Fruit fly (Drosophila melanogaster) whole organism, adult: ENCODE data around the gene CG32236.

ENCODE experiments used
- CG11617 ChIP-seq: fragments of 200-800 bp; sonication (Bioruptor generic); optimal IDR thresholded peaks from 2 replicates; lab custom pipeline; 2017; ENCODE audit warnings: mild to moderate bottlenecking, missing biosample characterization, missing genetic modification reagents, missing genetic modification characterization
- CG12768 ChIP-seq: fragments of 200-800 bp; sonication (Bioruptor generic); optimal IDR thresholded peaks from 2 replicates; lab custom pipeline; 2017; ENCODE audit warnings: missing biosample characterization, missing genetic modification characterization, mild to moderate bottlenecking, moderate library complexity, missing genetic modification reagents
- CG14711 ChIP-seq: fragments of 200-800 bp; sonication (Bioruptor generic); optimal IDR thresholded peaks from 2 replicates; lab custom pipeline; 2018; ENCODE audit warnings: missing biosample characterization, mild to moderate bottlenecking, missing genetic modification characterization, moderate library complexity
- CG33017 ChIP-seq: fragments of 200-800 bp; sonication (Bioruptor generic); optimal IDR thresholded peaks from 2 replicates; lab custom pipeline; 2018; ENCODE audit warnings: missing biosample characterization, mild to moderate bottlenecking, missing genetic modification characterization, moderate library complexity
- CG5204 ChIP-seq: fragments of 200-800 bp; sonication (Bioruptor generic); optimal IDR thresholded peaks from 2 replicates; lab custom pipeline; 2016; ENCODE audit warnings: missing biosample characterization, missing genetic modification characterization
- CG7045 ChIP-seq: fragments of 200-800 bp; sonication (Bioruptor generic); optimal IDR thresholded peaks from 2 replicates; lab custom pipeline; 2017; ENCODE audit warnings: missing biosample characterization, mild to moderate bottlenecking, missing genetic modification characterization
- Clk ChIP-seq: fragments of 200-800 bp; sonication (Bioruptor generic); optimal IDR thresholded peaks from 2 replicates; lab custom pipeline; 2017; ENCODE audit warnings: missing biosample characterization, missing genetic modification characterization
- cic ChIP-seq: fragments of 200-800 bp; sonication (Bioruptor generic); optimal IDR thresholded peaks from 2 replicates; lab custom pipeline; 2017; ENCODE audit warnings: missing biosample characterization, mild to moderate bottlenecking, missing genetic modification characterization, moderate library complexity
- cnc ChIP-seq, 2 experiments: fragments of >200 bp; optimal IDR thresholded peaks; 2 replicates each; lab custom pipeline; 2017
- tj ChIP-seq: fragments of 200-800 bp; sonication (Bioruptor generic); optimal IDR thresholded peaks from 3 replicates; lab custom pipeline; 2017; ENCODE audit warnings: missing biosample characterization, mild to moderate bottlenecking, missing genetic modification characterization, moderate library complexity

DNA sequence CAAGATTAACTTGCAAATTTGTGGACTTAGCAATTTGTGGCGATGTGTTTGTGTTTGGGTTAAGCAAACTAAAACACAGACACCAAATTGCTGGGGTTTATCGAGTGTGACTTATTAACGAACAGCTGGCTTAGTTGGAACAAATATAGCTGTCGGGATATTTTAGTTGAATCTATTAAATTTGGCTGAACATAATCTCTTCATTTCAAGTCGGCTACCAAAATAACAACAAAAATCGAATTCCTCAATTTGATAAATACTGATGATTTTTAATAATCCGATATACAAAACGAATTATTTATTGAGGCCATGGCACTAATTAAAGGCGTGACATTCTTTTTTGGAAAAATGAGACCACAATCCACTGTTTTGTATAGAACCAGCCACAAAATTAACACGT is at the start of gene CG32236:
- no peak for TF ChIP-seq CG7045
- no peak for TF ChIP-seq CG5204 (GFP tag; lab: Kevin White, UChicago)
- TF ChIP-seq Clk (GFP tag; lab: Kevin White, UChicago), result no peak
- TF ChIP-seq cic (GFP tag; lab: Kevin White, UChicago), result no peak
- no peak for TF ChIP-seq CG12768 (GFP tag; lab: Kevin White, UChicago)
- TF ChIP-seq CG11617, result no peak
- no peak for TF ChIP-seq tj (GFP tag; lab: Kevin White, UChicago)
- TF ChIP-seq CG14711 (tag; lab: Kevin White, UChicago), result no peak
- TF ChIP-seq cnc (optimal IDR thresholded peaks at IDR 0.05; lab: Kevin White, UChicago), result no peak
- no peak for TF ChIP-seq CG33017 (tag; lab: Kevin White, UChicago)
